Worm (Caenorhabditis elegans) whole organism, late embryonic: ENCODE results near the gene crls-1.

Experiments
- C08G9.2 ChIP-seq: sonication (generic microtip); optimal IDR thresholded peaks from 2 replicates; lab custom pipeline; 2016; ENCODE audit warnings: mild to moderate bottlenecking, missing genetic modification characterization, moderate library complexity, missing compliant biosample characterization
- F13H6.1 ChIP-seq: sonication (generic microtip); optimal IDR thresholded peaks from 2 replicates; lab custom pipeline; 2016; ENCODE audit warnings: missing genetic modification characterization, missing compliant biosample characterization
- K02D7.2 ChIP-seq: sonication (generic microtip); optimal IDR thresholded peaks from 2 replicates; lab custom pipeline; 2017; ENCODE audit warnings: mild to moderate bottlenecking, missing genetic modification characterization, missing compliant biosample characterization
- K09A11.1 ChIP-seq: sonication (generic microtip); optimal IDR thresholded peaks from 2 replicates; lab custom pipeline; 2017; ENCODE audit warnings: antibody characterized with exemption, mild to moderate bottlenecking, missing genetic modification characterization, missing compliant biosample characterization; ENCODE audit not compliant: insufficient read depth
- T23F11.4 ChIP-seq: fragments of 200-800 bp; sonication (Bioruptor generic); optimal IDR thresholded peaks from 2 replicates; lab custom pipeline; 2018; ENCODE audit warnings: mild to moderate bottlenecking, missing genetic modification characterization, missing compliant biosample characterization
- Y22D7AL.16 ChIP-seq: sonication (generic microtip); optimal IDR thresholded peaks from 2 replicates; lab custom pipeline; 2016; ENCODE audit warnings: missing genetic modification characterization, missing compliant biosample characterization
- ahr-1 ChIP-seq: sonication (generic microtip); optimal IDR thresholded peaks from 2 replicates; lab custom pipeline; 2016; ENCODE audit warnings: missing genetic modification characterization, missing compliant biosample characterization
- ceh-18 ChIP-seq: sonication (generic microtip); optimal IDR thresholded peaks from 2 replicates; lab custom pipeline; 2016; ENCODE audit warnings: missing genetic modification characterization, missing compliant biosample characterization
- ceh-30 ChIP-seq: fragments of 150-350 bp; optimal IDR thresholded peaks from 2 replicates; lab custom pipeline; 2014; ENCODE audit warnings: missing biosample characterization, missing genetic modification characterization
- ceh-31 ChIP-seq: sonication (generic microtip); optimal IDR thresholded peaks from 2 replicates; lab custom pipeline; 2016; ENCODE audit warnings: missing genetic modification characterization, missing compliant biosample characterization
- ceh-34 ChIP-seq: sonication (generic microtip); optimal IDR thresholded peaks from 2 replicates; lab custom pipeline; 2016; ENCODE audit warnings: mild to moderate bottlenecking, missing genetic modification characterization, missing compliant biosample characterization
- ceh-45 ChIP-seq: fragments of 200-800 bp; sonication (Bioruptor generic); IDR thresholded peaks from 2 replicates; pipeline ENCODE4 v1.3.6; 2022; ENCODE audit warnings: missing genetic modification reagents, missing genetic modification characterization, missing compliant biosample characterization
- ceh-6 ChIP-seq: fragments of 200-800 bp; sonication (Bioruptor generic); optimal IDR thresholded peaks from 2 replicates; lab custom pipeline; 2018; ENCODE audit warnings: mild to moderate bottlenecking, missing genetic modification characterization, missing compliant biosample characterization
- dve-1 ChIP-seq: sonication (generic microtip); optimal IDR thresholded peaks from 2 replicates; lab custom pipeline; 2017; ENCODE audit warnings: antibody characterized with exemption, mild to moderate bottlenecking, missing genetic modification characterization, missing compliant biosample characterization
- elt-2 ChIP-seq: sonication (generic microtip); optimal IDR thresholded peaks from 2 replicates; lab custom pipeline; 2016; ENCODE audit warnings: missing genetic modification reagents, missing genetic modification characterization, missing compliant biosample characterization
- elt-4 ChIP-seq: sonication (generic microtip); optimal IDR thresholded peaks from 2 replicates; lab custom pipeline; 2016; ENCODE audit warnings: missing genetic modification characterization, missing compliant biosample characterization
- ets-4 ChIP-seq: sonication (generic microtip); optimal IDR thresholded peaks from 2 replicates; lab custom pipeline; 2016; ENCODE audit warnings: missing genetic modification characterization, missing compliant biosample characterization
- eyg-1 ChIP-seq: sonication (generic microtip); optimal IDR thresholded peaks from 2 replicates; lab custom pipeline; 2016; ENCODE audit warnings: missing genotype, missing genetic modification characterization, missing compliant biosample characterization
- fkh-10 ChIP-seq: fragments of 150-350 bp; optimal IDR thresholded peaks from 2 replicates; lab custom pipeline; 2014; ENCODE audit warnings: missing biosample characterization, missing genetic modification reagents, missing genetic modification characterization
- hlh-13 ChIP-seq: fragments of 200-800 bp; sonication (Bioruptor generic); optimal IDR thresholded peaks from 2 replicates; lab custom pipeline; 2018; ENCODE audit warnings: mild to moderate bottlenecking, missing genetic modification characterization, missing compliant biosample characterization
- hlh-15 ChIP-seq: sonication (generic microtip); optimal IDR thresholded peaks from 2 replicates; lab custom pipeline; 2016; ENCODE audit warnings: missing genetic modification characterization, missing compliant biosample characterization
- hlh-8 ChIP-seq: sonication (generic microtip); optimal IDR thresholded peaks from 2 replicates; lab custom pipeline; 2016; ENCODE audit warnings: missing genotype, missing genetic modification characterization, missing compliant biosample characterization
- lin-11 ChIP-seq: fragments of 200-800 bp; sonication (Bioruptor generic); optimal IDR thresholded peaks from 2 replicates; lab custom pipeline; 2018; ENCODE audit warnings: mild to moderate bottlenecking, missing genetic modification characterization, missing compliant biosample characterization
- madf-2 ChIP-seq: sonication (generic microtip); optimal IDR thresholded peaks from 2 replicates; lab custom pipeline; 2017; ENCODE audit warnings: missing genetic modification characterization, missing compliant biosample characterization
- nfya-1 ChIP-seq: sonication (generic microtip); optimal IDR thresholded peaks from 2 replicates; lab custom pipeline; 2017; ENCODE audit warnings: missing genetic modification characterization, mild to moderate bottlenecking, missing compliant biosample characterization, antibody characterized with exemption, moderate library complexity
- nhr-11 ChIP-seq: fragments of 150-350 bp; optimal IDR thresholded peaks from 2 replicates; lab custom pipeline; 2014; ENCODE audit warnings: missing biosample characterization, missing genetic modification characterization
- nhr-232 ChIP-seq: sonication (generic microtip); optimal IDR thresholded peaks from 2 replicates; lab custom pipeline; 2016; ENCODE audit warnings: missing genetic modification characterization, missing compliant biosample characterization
- npax-4 ChIP-seq: sonication (generic microtip); optimal IDR thresholded peaks from 2 replicates; lab custom pipeline; 2016; ENCODE audit warnings: missing genetic modification characterization, missing compliant biosample characterization
- pax-1 ChIP-seq: fragments of 150-350 bp; optimal IDR thresholded peaks from 2 replicates; lab custom pipeline; 2014; ENCODE audit warnings: missing biosample characterization, missing genetic modification characterization
- pha-4 ChIP-seq: fragments of 150-350 bp; optimal IDR thresholded peaks from 2 replicates; lab custom pipeline; 2018; ENCODE audit warnings: missing biosample characterization, missing genetic modification reagents, missing genetic modification characterization
- pros-1 ChIP-seq: fragments of 150-350 bp; optimal IDR thresholded peaks from 2 replicates; lab custom pipeline; 2014; ENCODE audit warnings: missing biosample characterization, missing genetic modification reagents, missing genetic modification characterization
- sox-4 ChIP-seq: sonication (generic microtip); optimal IDR thresholded peaks from 2 replicates; lab custom pipeline; 2017; ENCODE audit warnings: mild to moderate bottlenecking, missing genetic modification characterization, inconsistent platforms, missing compliant biosample characterization
- tbx-7 ChIP-seq: sonication (generic microtip); optimal IDR thresholded peaks from 2 replicates; lab custom pipeline; 2016; ENCODE audit warnings: missing genotype, missing genetic modification characterization, missing compliant biosample characterization
- unc-55 ChIP-seq: sonication (generic microtip); optimal IDR thresholded peaks from 2 replicates; lab custom pipeline; 2017; ENCODE audit warnings: missing biosample characterization, missing genetic modification reagents, missing genetic modification characterization
- ztf-16 ChIP-seq: sonication (generic microtip); optimal IDR thresholded peaks from 2 replicates; lab custom pipeline; 2017; ENCODE audit warnings: missing genetic modification characterization, missing compliant biosample characterization

The crls-1 gene

ce11 chrIII:886726-887125 is 23.0 kb downstream of the crls-1 start, which contains the start of gene zer-1:
TSS of gene zer-1 (minus strand) at chrIII:886793.
- TF ChIP-seq ztf-16 (no peak), madf-2 (tag; lab: Kevin White, UChicago) (no peak), pha-4 (no peak), nfya-1 (tag; lab: Kevin White, UChicago) (no peak), ceh-31 (tag; lab: Kevin White, UChicago) (no peak), ceh-6 (GFP tag; lab: Kevin White, UChicago) (no peak), elt-2 (tag; lab: Kevin White, UChicago) (no peak), hlh-13 (GFP tag; lab: Kevin White, UChicago) (no peak), ceh-34 (tag; lab: Kevin White, UChicago) (no peak)
- TF ChIP-seq, all 69 proteins: peak for 0

- TF ChIP-seq hlh-8 (no peak), sox-4 (tag; lab: Kevin White, UChicago) (no peak), nhr-11 (no peak), Y22D7AL.16 (tag; lab: Kevin White, UChicago) (no peak), ceh-18 (tag; lab: Kevin White, UChicago) (no peak), fkh-10 (GFP tag; lab: Kevin White, UChicago) (no peak), hlh-15 (tag; lab: Kevin White, UChicago) (no peak), eyg-1 (no peak), nhr-232 (tag; lab: Kevin White, UChicago) (no peak), pax-1 (no peak), elt-4 (no peak)
These were observed 26.1 kb downstream of the crls-1 start for ce11 chrIII:883595-883994.

ce11 chrIII:881460-881859 is 28.2 kb downstream of the crls-1 start:
- TF ChIP-seq hlh-15 (tag; lab: Kevin White, UChicago) (no peak), lin-11 (tag; lab: Kevin White, UChicago) (no peak), K09A11.1 (tag; lab: Kevin White, UChicago) (no peak), eyg-1 (no peak), sox-4 (tag; lab: Kevin White, UChicago) (no peak)

ce11 chrIII:880840-881239 is 28.9 kb downstream of the crls-1 start:
- no peak for TF ChIP-seq K02D7.2 (tag; lab: Kevin White, UChicago)
- TF ChIP-seq unc-55 (GFP tag; lab: Kevin White, UChicago): no peak
- no peak for TF ChIP-seq ceh-31 (tag; lab: Kevin White, UChicago)
- TF ChIP-seq sox-4 (tag; lab: Kevin White, UChicago): no peak
- TF ChIP-seq pha-4: no peak
- TF ChIP-seq ets-4 (tag; lab: Kevin White, UChicago): no peak
- TF ChIP-seq pros-1 (tag; lab: Kevin White, UChicago): no peak
- TF ChIP-seq elt-4: no peak
- no peak for TF ChIP-seq ceh-30 (tag; lab: Kevin White, UChicago)
- TF ChIP-seq T23F11.4 (GFP tag; lab: Kevin White, UChicago): no peak
- no peak for TF ChIP-seq dve-1 (tag; lab: Kevin White, UChicago)
- TF ChIP-seq nhr-232 (tag; lab: Kevin White, UChicago): no peak

ce11 chrIII:879634-880033 is 30.1 kb downstream of the crls-1 start, which contains the start of the genes T24C4.5 and ucr-2.3:
TSS of gene T24C4.5 (minus strand) at chrIII:879734.
TSS of gene ucr-2.3 (plus strand) at chrIII:879860.
- TF ChIP-seq ceh-45 (GFP tag; lab: Robert Waterston, UW): no peak
- no peak for TF ChIP-seq Y22D7AL.16 (tag; lab: Kevin White, UChicago)
- TF ChIP-seq ahr-1 (tag; lab: Kevin White, UChicago): no peak
- no peak for TF ChIP-seq pros-1 (tag; lab: Kevin White, UChicago)

- no peak for TF ChIP-seq C08G9.2 (tag; lab: Kevin White, UChicago)
- TF ChIP-seq npax-4 (tag; lab: Kevin White, UChicago): no peak
- no peak for TF ChIP-seq F13H6.1 (tag; lab: Kevin White, UChicago)
- TF ChIP-seq nhr-232 (tag; lab: Kevin White, UChicago): no peak
- no peak for TF ChIP-seq tbx-7
- TF ChIP-seq eyg-1: no peak
- TF ChIP-seq ztf-16: no peak
These were observed 36.3 kb downstream of the crls-1 start, which contains the start of gene clc-19 for ce11 chrIII:873432-873831. TSS of gene clc-19 (minus strand) at chrIII:873566.
